Fruit fly (Drosophila melanogaster) whole organism, pupa: ENCODE measurements around the gene P58IPK.

ENCODE experiments used
- CG10348 ChIP-seq: fragments of 200-800 bp; sonication (Bioruptor generic); IDR thresholded peaks from 2 replicates; pipeline ENCODE4 v1.3.6; 2022; ENCODE audit warnings: missing biosample characterization, missing genetic modification characterization
- CG12605 ChIP-seq: fragments of 200-800 bp; sonication (Bioruptor generic); IDR thresholded peaks from 2 replicates; pipeline ENCODE4 v1.3.6; 2022; ENCODE audit warnings: missing biosample characterization, missing genetic modification characterization
- CG13204 ChIP-seq: fragments of 200-800 bp; sonication (Bioruptor generic); optimal IDR thresholded peaks from 2 replicates; lab custom pipeline; 2018; ENCODE audit warnings: missing biosample characterization, mild to moderate bottlenecking, missing genetic modification characterization, moderate library complexity
- CG17806 ChIP-seq: fragments of 200-800 bp; sonication (Bioruptor generic); optimal IDR thresholded peaks from 2 replicates; lab custom pipeline; 2018; ENCODE audit warnings: missing biosample characterization, mild to moderate bottlenecking, missing genetic modification characterization, moderate library complexity
- CG32121 ChIP-seq: fragments of 200-800 bp; sonication (Bioruptor generic); IDR thresholded peaks from 2 replicates; pipeline ENCODE4 v1.3.6; 2022; ENCODE audit warnings: missing biosample characterization, missing genetic modification characterization
- CG8159 ChIP-seq: fragments of 200-800 bp; sonication (Bioruptor generic); optimal IDR thresholded peaks from 3 replicates; lab custom pipeline; 2018; ENCODE audit warnings: missing biosample characterization, mild to moderate bottlenecking, missing genetic modification characterization, moderate library complexity
- CG8301 ChIP-seq: fragments of 200-800 bp; sonication (Bioruptor generic); optimal IDR thresholded peaks from 2 replicates; lab custom pipeline; 2018; ENCODE audit warnings: missing biosample characterization, mild to moderate bottlenecking, missing genetic modification characterization
- EcR ChIP-seq: fragments of 200-800 bp; sonication (Bioruptor generic); optimal IDR thresholded peaks from 3 replicates; lab custom pipeline; 2019; ENCODE audit warnings: missing biosample characterization, missing genetic modification characterization, mild to moderate bottlenecking, moderate library complexity, missing genetic modification reagents
- Ets98B ChIP-seq: fragments of 200-800 bp; sonication (Bioruptor generic); IDR thresholded peaks from 2 replicates; pipeline ENCODE4 v1.3.6; 2022; ENCODE audit warnings: missing biosample characterization, missing genetic modification characterization
- Snoo ChIP-seq: fragments of 200-800 bp; sonication (Bioruptor generic); optimal IDR thresholded peaks from 3 replicates; lab custom pipeline; 2017; ENCODE audit warnings: missing biosample characterization, mild to moderate bottlenecking, missing genetic modification characterization, inconsistent platforms
- fd96Ca ChIP-seq: fragments of 200-800 bp; sonication (Bioruptor generic); IDR thresholded peaks from 3 replicates; pipeline ENCODE4 v1.3.6; 2022; ENCODE audit warnings: missing biosample characterization, missing genetic modification characterization
- gl ChIP-seq: fragments of 200-800 bp; sonication (Bioruptor generic); optimal IDR thresholded peaks from 2 replicates; lab custom pipeline; 2018; ENCODE audit warnings: missing biosample characterization, mild to moderate bottlenecking, missing genetic modification characterization
- rn ChIP-seq: fragments of 200-800 bp; sonication (Bioruptor generic); IDR thresholded peaks from 2 replicates; pipeline ENCODE4 v1.3.6; 2022; ENCODE audit warnings: missing biosample characterization, missing genetic modification characterization

- TF ChIP-seq CG8301 (no peak), CG17806 (tag; lab: Kevin White, UChicago) (no peak), CG12605 (peak; percentile 19; the same call in 1 of the 2 replicates), CG32121 (GFP tag; lab: Robert Waterston, UW) (peak; percentile 24; the same call in 1 of the 2 replicates), Snoo (tag; lab: Kevin White, UChicago) (no peak), EcR (GFP tag; lab: Kevin White, UChicago) (no peak), gl (no peak), Ets98B (GFP tag; lab: Robert Waterston, UW) (no peak; the same call in 1 of the 2 replicates), CG13204 (GFP tag; lab: Kevin White, UChicago) (no peak), CG8159 (tag; lab: Kevin White, UChicago) (no peak), rn (GFP tag; lab: Robert Waterston, UW) (0 out of 2 replicates have a peak, but pooled peaks have one; percentile 29), fd96Ca (GFP tag; lab: Robert Waterston, UW) (peak; percentile 66; the same call in 1 of the 3 replicates), CG10348 (GFP tag; lab: Robert Waterston, UW) (no peak)
Observed at dm6 chr3R:9594839-9595238, 8.1 kb downstream of the P58IPK start.
